Worm (Caenorhabditis elegans) whole organism, late embryonic: ENCODE data around the gene klf-3.

Experiments used
- ahr-1 ChIP-seq: sonication (generic microtip); optimal IDR thresholded peaks from 2 replicates; lab custom pipeline; 2016; ENCODE audit warnings: missing genetic modification characterization, missing compliant biosample characterization
- ama-1 ChIP-seq: fragments of 150-350 bp; optimal IDR thresholded peaks from 2 replicates; lab custom pipeline; 2014
- fax-1 ChIP-seq: sonication (generic microtip); optimal IDR thresholded peaks from 2 replicates; lab custom pipeline; 2016; ENCODE audit warnings: missing genotype, missing genetic modification characterization, missing compliant biosample characterization
- gmeb-2 ChIP-seq: sonication (generic microtip); optimal IDR thresholded peaks from 2 replicates; lab custom pipeline; 2016; ENCODE audit warnings: missing genetic modification characterization, inconsistent platforms, missing compliant biosample characterization
- nhr-11 ChIP-seq: fragments of 150-350 bp; optimal IDR thresholded peaks from 2 replicates; lab custom pipeline; 2014; ENCODE audit warnings: missing biosample characterization, missing genetic modification characterization
- npax-4 ChIP-seq: sonication (generic microtip); optimal IDR thresholded peaks from 2 replicates; lab custom pipeline; 2016; ENCODE audit warnings: missing genetic modification characterization, missing compliant biosample characterization
- odd-2 ChIP-seq: sonication (generic microtip); optimal IDR thresholded peaks from 2 replicates; lab custom pipeline; 2017; ENCODE audit warnings: antibody characterized with exemption, mild to moderate bottlenecking, missing genetic modification characterization, missing compliant biosample characterization
- pax-1 ChIP-seq: fragments of 150-350 bp; optimal IDR thresholded peaks from 2 replicates; lab custom pipeline; 2014; ENCODE audit warnings: missing biosample characterization, missing genetic modification characterization

ce11 chrII:6573677-6574076 is 43.0 kb upstream of the klf-3 start, which contains the start of gene sra-28:
- TF ChIP-seq odd-2 (tag; lab: Kevin White, UChicago): no peak
- TF ChIP-seq ama-1 (lab: Kevin White, UChicago): no peak
- TF ChIP-seq fax-1: no peak
- TF ChIP-seq npax-4 (tag; lab: Kevin White, UChicago): no peak
- no peak for TF ChIP-seq ahr-1 (tag; lab: Kevin White, UChicago)
- TF ChIP-seq gmeb-2 (tag; lab: Kevin White, UChicago): no peak
- TF ChIP-seq nhr-11 (tag; lab: Kevin White, UChicago): no peak
- no peak for TF ChIP-seq pax-1 (tag; lab: Kevin White, UChicago)
